Fruit fly (Drosophila melanogaster): ENCODE data around the gene CG14223.

The CG14223 gene

dm6 chrX:19701611-19702010, 37.8 kb upstream of the CG14223 start, which contains the start of gene Tcs4 (continued):
- TF ChIP-seq CG4730 (GFP tag; IDR thresholded peaks at IDR 0.05) (no peak), pum (GFP tag; optimal IDR thresholded peaks at IDR 0.05) (no peak), esg (GFP tag; conservative IDR thresholded peaks at IDR 0.05) (no peak), CG10366 (GFP tag; IDR thresholded peaks at IDR 0.05) (no peak), sna (GFP tag; IDR thresholded peaks at IDR 0.05; ENCODE audit: partially characterized antibody) (peak; percentile 66; the same call in 1 of the 2 replicates), grau (tag; optimal IDR thresholded peaks at IDR 0.05) (peak; percentile 48), CG17802 (tag; optimal IDR thresholded peaks at IDR 0.05) (no peak), tup (GFP tag; optimal IDR thresholded peaks at IDR 0.05) (no peak), fru (optimal IDR thresholded peaks at IDR 0.05) (no peak), Trl (optimal IDR thresholded peaks at IDR 0.05) (no peak), Trl (GFP tag; optimal IDR thresholded peaks at IDR 0.05) (no peak), aop (GFP tag; IDR thresholded peaks at IDR 0.05) (no peak), Atf3 (GFP tag; optimal IDR thresholded peaks at IDR 0.05) (no peak), CG30403 (GFP tag; optimal IDR thresholded peaks at IDR 0.05) (peak; percentile 44), tio (GFP tag; optimal IDR thresholded peaks at IDR 0.05) (no peak), Stat92E (GFP tag; optimal IDR thresholded peaks at IDR 0.05) (no peak), CHES-1-like (GFP tag; optimal IDR thresholded peaks at IDR 0.05) (no peak), wek (GFP tag; optimal IDR thresholded peaks at IDR 0.05) (no peak), CG2116 (GFP tag; optimal IDR thresholded peaks at IDR 0.05) (no peak), CG10267 (tag; optimal IDR thresholded peaks at IDR 0.05) (peak; percentile 56), Dad (GFP tag; optimal IDR thresholded peaks at IDR 0.05) (no peak), repo (GFP tag; optimal IDR thresholded peaks at IDR 0.05) (no peak), Taf1 (GFP tag; IDR thresholded peaks at IDR 0.05) (no peak), CG12071 (GFP tag; optimal IDR thresholded peaks at IDR 0.05) (no peak), C15 (GFP tag; IDR thresholded peaks at IDR 0.05) (no peak), CG12744 (GFP tag; optimal IDR thresholded peaks at IDR 0.05) (no peak), ttk (GFP tag; IDR thresholded peaks at IDR 0.05) (no peak), cg (GFP tag; optimal IDR thresholded peaks at IDR 0.05) (no peak), CG6272 (GFP tag; IDR thresholded peaks at IDR 0.05) (no peak), Drgx (GFP tag; IDR thresholded peaks at IDR 0.05) (0 out of 2 replicates have a peak, but pooled peaks have one; percentile 6), crol (GFP tag; IDR thresholded peaks at IDR 0.05) (no peak), CG31441 (GFP tag; IDR thresholded peaks at IDR 0.05) (0 out of 2 replicates have a peak, but pooled peaks have one; percentile 22), slp2 (GFP tag; optimal IDR thresholded peaks at IDR 0.05) (no peak), CG6654 (GFP tag; optimal IDR thresholded peaks at IDR 0.05) (no peak), p53 (GFP tag; optimal IDR thresholded peaks at IDR 0.05) (no peak), Eip74EF (GFP tag; optimal IDR thresholded peaks at IDR 0.05) (no peak), corto (GFP tag; optimal IDR thresholded peaks at IDR 0.05) (no peak), CG10321 (GFP tag; IDR thresholded peaks at IDR 0.05) (no peak), pzg (GFP tag; optimal IDR thresholded peaks at IDR 0.05) (peak; percentile 43), slou (GFP tag; optimal IDR thresholded peaks at IDR 0.05) (no peak), sens-2 (GFP tag; IDR thresholded peaks at IDR 0.05) (no peak), dati (GFP tag; IDR thresholded peaks at IDR 0.05) (no peak), CG11085 (GFP tag; IDR thresholded peaks at IDR 0.05) (no peak), E2f1 (GFP tag; IDR thresholded peaks at IDR 0.05) (no peak), CG10979 (tag; optimal IDR thresholded peaks at IDR 0.05) (peak; percentile 31), Awh (GFP tag; IDR thresholded peaks at IDR 0.05) (no peak), jumu (GFP tag; optimal IDR thresholded peaks at IDR 0.05) (no peak), Oli (tag; optimal IDR thresholded peaks at IDR 0.05) (no peak), CG9797 (GFP tag; optimal IDR thresholded peaks at IDR 0.05) (peak; percentile 70), ERR (GFP tag; optimal IDR thresholded peaks at IDR 0.05) (no peak), CG13894 (tag; optimal IDR thresholded peaks at IDR 0.05) (no peak), CTCF (GFP tag; optimal IDR thresholded peaks at IDR 0.05) (no peak), HLH4C (GFP tag; IDR thresholded peaks at IDR 0.05; ENCODE audit: partially characterized antibody) (peak; percentile 48; the same call in 2 of the 3 replicates)

Measured in whole organism, embryonic.